Fruit fly (Drosophila melanogaster) whole organism, larva: ENCODE measurements around the gene PEK.

Experiments used
- noc ChIP-seq: fragments of 200-800 bp; sonication (Bioruptor generic); optimal IDR thresholded peaks from 3 replicates; lab custom pipeline; 2019; ENCODE audit warnings: missing biosample characterization, mild to moderate bottlenecking, missing genetic modification characterization, moderate library complexity

PEK gene

dm6 chr3R:5464481-5464880, at the start of gene PEK:
Gene PEK (minus strand): TSS chr3R:5464753.
- no peak for TF ChIP-seq noc (tag; lab: Kevin White, UChicago)

dm6 chr3R:5503789-5504387, 39.3 kb upstream of the PEK start:
- TF ChIP-seq noc (tag; lab: Kevin White, UChicago), result no peak

dm6 chr3R:5502646-5503045, 38.1 kb upstream of the PEK start, which contains the start of gene NKCC:
Gene NKCC (minus strand): TSS chr3R:5502702.
- no peak for TF ChIP-seq noc (tag; lab: Kevin White, UChicago)

- TF ChIP-seq noc (tag; lab: Kevin White, UChicago), result no peak
These were observed 33.0 kb upstream of the PEK start for dm6 chr3R:5497600-5497999.

- TF ChIP-seq noc (tag; lab: Kevin White, UChicago), result peak; percentile 42
These were observed 20.8 kb upstream of the PEK start, which contains the start of gene CG31550 for dm6 chr3R:5485295-5485718. Gene CG31550 (plus strand): TSS chr3R:5485543.

dm6 chr3R:5483488-5484109, 19.0 kb upstream of the PEK start, which contains the start of gene ksr:
Gene ksr (minus strand): TSS chr3R:5483906.
- TF ChIP-seq noc (tag; lab: Kevin White, UChicago), result no peak

- no peak for TF ChIP-seq noc (tag; lab: Kevin White, UChicago)
These were observed 18.2 kb upstream of the PEK start for dm6 chr3R:5482790-5483189.

- TF ChIP-seq noc (tag; lab: Kevin White, UChicago), result no peak
These were observed 10.0 kb upstream of the PEK start, which contains the start of the genes CG45100, HDAC3 and Hcs for dm6 chr3R:5474551-5474950. Gene CG45100 (minus strand): TSS chr3R:5474600. Gene HDAC3 (minus strand): TSS chr3R:5474600. Gene Hcs (plus strand): TSS chr3R:5474899.

- TF ChIP-seq noc (tag; lab: Kevin White, UChicago), result peak; percentile 61
These were observed 6.2 kb upstream of the PEK start, which contains the start of the genes mRpL44 and Snr1 for dm6 chr3R:5470586-5471283. Gene mRpL44 (minus strand): TSS chr3R:5470636. Gene Snr1 (plus strand): TSS chr3R:5470926.

- no peak for TF ChIP-seq noc (tag; lab: Kevin White, UChicago)
These were observed 3.1 kb upstream of the PEK start, which contains the start of gene POLDIP2 for dm6 chr3R:5467619-5468018. Gene POLDIP2 (plus strand): TSS chr3R:5467778.

dm6 chr3R:5466875-5467274, 2.3 kb upstream of the PEK start, which contains the start of gene RpL35A:
Gene RpL35A (minus strand): TSS chr3R:5467101.
- TF ChIP-seq noc (tag; lab: Kevin White, UChicago), result peak; percentile 53

dm6 chr3R:5463199-5463949, 1.2 kb downstream of the PEK start:
- no peak for TF ChIP-seq noc (tag; lab: Kevin White, UChicago)

- no peak for TF ChIP-seq noc (tag; lab: Kevin White, UChicago)
These were observed 5.9 kb downstream of the PEK start for dm6 chr3R:5458627-5459026.

- TF ChIP-seq noc (tag; lab: Kevin White, UChicago), result no peak
These were observed 10.2 kb downstream of the PEK start for dm6 chr3R:5454334-5454733.

- TF ChIP-seq noc (tag; lab: Kevin White, UChicago), result no peak
These were observed 25.8 kb downstream of the PEK start for dm6 chr3R:5438750-5439149.
